Fruit fly (Drosophila melanogaster) whole organism, pupa: ENCODE data around the gene eff.

ENCODE experiments used
- CG8159 ChIP-seq: fragments of 200-800 bp; sonication (Bioruptor generic); optimal IDR thresholded peaks from 3 replicates; lab custom pipeline; 2018; ENCODE audit warnings: missing biosample characterization, mild to moderate bottlenecking, missing genetic modification characterization, moderate library complexity
- gl ChIP-seq: fragments of 200-800 bp; sonication (Bioruptor generic); optimal IDR thresholded peaks from 2 replicates; lab custom pipeline; 2018; ENCODE audit warnings: missing biosample characterization, mild to moderate bottlenecking, missing genetic modification characterization

DNA sequence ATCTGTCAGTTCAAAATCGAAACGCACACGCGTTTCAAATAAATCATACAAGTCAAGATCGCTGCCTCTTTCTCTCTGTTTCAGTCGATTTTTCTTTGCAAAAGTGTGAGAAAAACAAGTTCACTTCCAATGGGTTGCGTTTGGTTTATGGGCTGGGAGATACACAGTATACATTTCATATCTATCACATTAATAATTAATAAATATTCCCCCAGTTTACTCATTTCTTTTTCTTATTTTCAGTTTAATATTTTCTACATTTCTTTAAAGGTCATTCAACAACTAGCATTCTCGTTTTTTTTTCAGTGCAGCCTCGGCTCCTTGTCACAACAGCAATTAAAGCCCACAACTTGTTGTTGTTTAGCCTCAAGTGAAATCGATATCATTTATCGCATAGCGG lies 57.2 kb downstream of the eff start:
- peak; percentile 26 for TF ChIP-seq CG8159
- TF ChIP-seq gl (tag; lab: Kevin White, UChicago): no peak
